Fruit fly (Drosophila melanogaster): ENCODE measurements around the gene CG10516.

CG10516 gene

DNA sequence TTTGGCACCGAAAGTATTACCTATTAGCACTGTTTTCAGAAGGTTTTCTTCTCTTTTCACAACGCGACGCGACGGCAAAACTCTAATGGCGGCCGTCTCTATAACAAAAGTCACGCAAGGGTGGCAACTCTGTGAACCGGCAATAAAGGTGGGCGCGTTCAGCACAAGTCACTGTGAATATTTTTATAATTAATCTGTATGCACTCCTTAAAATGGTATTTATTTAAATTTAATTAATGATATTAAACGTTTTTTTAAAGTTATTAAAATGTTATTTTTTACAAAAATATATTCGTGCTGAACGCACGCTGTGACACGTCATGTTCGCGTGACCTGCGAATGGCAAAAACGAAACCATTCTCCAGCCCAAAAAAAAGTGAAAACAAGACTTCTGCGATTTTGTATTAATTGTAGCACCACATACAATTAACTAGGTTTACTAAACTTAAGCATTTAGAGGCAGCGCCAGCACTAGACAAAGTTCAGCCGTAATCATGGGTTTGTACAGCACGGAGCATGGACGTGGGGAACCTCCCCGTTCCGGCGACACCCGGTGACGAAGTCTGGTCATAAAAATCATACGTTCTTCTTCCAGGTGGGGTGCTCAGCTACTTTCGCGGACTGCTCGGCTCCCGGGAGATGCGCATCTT lies 14.9 kb downstream of the CG10516 start, which contains the start of the genes brm and Arl1 (continued):
- peak; percentile 93 for TF ChIP-seq vfl (GFP tag; optimal IDR thresholded peaks at IDR 0.05)
- 0 out of 2 replicates have a peak, but pooled peaks have one; percentile 41 for TF ChIP-seq Scr (GFP tag; IDR thresholded peaks at IDR 0.05; ENCODE audit: partially characterized antibody)
- TF ChIP-seq shn (GFP tag; optimal IDR thresholded peaks at IDR 0.05) = peak; percentile 61
- peak; percentile 96 for TF ChIP-seq dimm (GFP tag; IDR thresholded peaks at IDR 0.05)
- TF ChIP-seq gt (GFP tag; IDR thresholded peaks at IDR 0.05) = peak; percentile 98
- TF ChIP-seq Sox100B (GFP tag; optimal IDR thresholded peaks at IDR 0.05) = peak; percentile 95
- peak; percentile 99 for TF ChIP-seq NFAT (GFP tag; IDR thresholded peaks at IDR 0.05)
- TF ChIP-seq gro (GFP tag; optimal IDR thresholded peaks at IDR 0.05) = peak; percentile 89
- TF ChIP-seq CG32532 (GFP tag; IDR thresholded peaks at IDR 0.05) = peak; percentile 99
- peak; percentile 14; the same call in 1 of the 2 replicates for TF ChIP-seq hbn (GFP tag; IDR thresholded peaks at IDR 0.05; ENCODE audit: partially characterized antibody)
- TF ChIP-seq Bgb (GFP tag; IDR thresholded peaks at IDR 0.05; ENCODE audit: partially characterized antibody) = peak; percentile 30
- TF ChIP-seq PHDP (tag; optimal IDR thresholded peaks at IDR 0.05) = peak; percentile 98
- TF ChIP-seq CG3847 (GFP tag; IDR thresholded peaks at IDR 0.05) = peak; percentile 100
- TF ChIP-seq tll (GFP tag; optimal IDR thresholded peaks at IDR 0.05) = peak in 1 of 2 experiments; percentile 83
- TF ChIP-seq CG1792 (GFP tag; optimal IDR thresholded peaks at IDR 0.05) = peak; percentile 72
- TF ChIP-seq amos (GFP tag; IDR thresholded peaks at IDR 0.05; ENCODE audit: partially characterized antibody) = peak; percentile 40; the same call in 1 of the 2 replicates
- peak; percentile 99 for TF ChIP-seq esg (GFP tag; conservative IDR thresholded peaks at IDR 0.05)
- TF ChIP-seq CG4360 (GFP tag; IDR thresholded peaks at IDR 0.05) = peak; percentile 85
- TF ChIP-seq CG1024 (GFP tag; IDR thresholded peaks at IDR 0.05) = peak; percentile 96
- peak; percentile 80 for TF ChIP-seq pnt (GFP tag; optimal IDR thresholded peaks at IDR 0.05)
- peak; percentile 49; the same call in 1 of the 3 replicates for TF ChIP-seq vnd (GFP tag; IDR thresholded peaks at IDR 0.05; ENCODE audit: partially characterized antibody)
- peak; percentile 96 for TF ChIP-seq CG7987 (GFP tag; optimal IDR thresholded peaks at IDR 0.05)
- TF ChIP-seq CkIIα-i1 (GFP tag; IDR thresholded peaks at IDR 0.05) = peak; percentile 92
- TF ChIP-seq CG17612 (GFP tag; IDR thresholded peaks at IDR 0.05) = peak; percentile 98
- no peak for TF ChIP-seq Doc3 (GFP tag; IDR thresholded peaks at IDR 0.05; ENCODE audit: partially characterized antibody)
- TF ChIP-seq pros (GFP tag; optimal IDR thresholded peaks at IDR 0.05) = peak; percentile 76
- TF ChIP-seq Mad (GFP tag; optimal IDR thresholded peaks at IDR 0.05) = peak; percentile 97
- TF ChIP-seq fd3F (GFP tag; optimal IDR thresholded peaks at IDR 0.05) = peak; percentile 98
- no peak for TF ChIP-seq D (optimal IDR thresholded peaks at IDR 0.05)
- peak; percentile 97 for TF ChIP-seq D (GFP tag; optimal IDR thresholded peaks at IDR 0.05)
- peak; percentile 99 for TF ChIP-seq CG6689 (GFP tag; IDR thresholded peaks at IDR 0.05)
- peak; percentile 99 for TF ChIP-seq Aef1 (GFP tag; IDR thresholded peaks at IDR 0.05)
- no peak for TF ChIP-seq lov (optimal IDR thresholded peaks at IDR 0.05)
- TF ChIP-seq lov (GFP tag; IDR thresholded peaks at IDR 0.05) = peak; percentile 98
- TF ChIP-seq da (GFP tag; optimal IDR thresholded peaks at IDR 0.05) = peak; percentile 65
- peak; percentile 78 for TF ChIP-seq CG3838 (GFP tag; optimal IDR thresholded peaks at IDR 0.05)
- peak; percentile 99 for TF ChIP-seq CG3995 (GFP tag; optimal IDR thresholded peaks at IDR 0.05)
- TF ChIP-seq CG11723 (GFP tag; optimal IDR thresholded peaks at IDR 0.05) = peak; percentile 97
- peak; percentile 98 for TF ChIP-seq sens (GFP tag)
- peak; percentile 31 for TF ChIP-seq Mes4 (GFP tag; optimal IDR thresholded peaks at IDR 0.05)
- peak; percentile 98 for TF ChIP-seq Optix (GFP tag; IDR thresholded peaks at IDR 0.05)
- TF ChIP-seq CG11093 (GFP tag; IDR thresholded peaks at IDR 0.05) = peak; percentile 98
- peak; percentile 98 for TF ChIP-seq Ssrp (tag; optimal IDR thresholded peaks at IDR 0.05)
- TF ChIP-seq Side (GFP tag; optimal IDR thresholded peaks at IDR 0.05) = peak; percentile 81
- TF ChIP-seq CG12104 (GFP tag; optimal IDR thresholded peaks at IDR 0.05) = peak; percentile 98
- TF ChIP-seq CG31388 (GFP tag; optimal IDR thresholded peaks at IDR 0.05) = peak; percentile 95
- peak in 1 of 2 experiments; percentile 76 for TF ChIP-seq crp (GFP tag; optimal IDR thresholded peaks at IDR 0.05)
- TF ChIP-seq CG15601 (tag; optimal IDR thresholded peaks at IDR 0.05) = peak; percentile 97
- peak; percentile 99 for TF ChIP-seq CG11085 (GFP tag; IDR thresholded peaks at IDR 0.05)
- peak; percentile 99 for TF ChIP-seq CG17829 (tag; optimal IDR thresholded peaks at IDR 0.05)

Measured in whole organism, embryonic.